Fruit fly (Drosophila melanogaster) whole organism, embryonic: ENCODE results near the gene sima.

Experiments used
- Adf1 ChIP-seq: fragments of 200-800 bp; sonication (Bioruptor generic); IDR thresholded peaks from 2 replicates; pipeline ENCODE4 v1.3.6; 2022; ENCODE audit warnings: missing biosample characterization, missing genetic modification characterization
- Bteb2 ChIP-seq: fragments of 200-800 bp; sonication (Bioruptor generic); optimal IDR thresholded peaks from 2 replicates; lab custom pipeline; 2016; ENCODE audit warnings: missing biosample characterization, missing genetic modification characterization
- CG1024 ChIP-seq: fragments of 200-800 bp; sonication (Bioruptor generic); IDR thresholded peaks from 2 replicates; pipeline ENCODE4 v1.3.6; 2022; ENCODE audit warnings: missing biosample characterization, missing genetic modification characterization
- CG13123 ChIP-seq: fragments of 200-800 bp; sonication (Bioruptor generic); optimal IDR thresholded peaks from 2 replicates; lab custom pipeline; 2016; ENCODE audit warnings: missing biosample characterization, missing genetic modification characterization
- CG13287 ChIP-seq: fragments of 200-800 bp; sonication (Bioruptor generic); IDR thresholded peaks from 2 replicates; pipeline ENCODE4 v1.3.6; 2022; ENCODE audit warnings: missing biosample characterization, missing genetic modification characterization; ENCODE audit not compliant: partially characterized antibody
- CG14441 ChIP-seq: fragments of 200-800 bp; sonication (Bioruptor generic); IDR thresholded peaks from 2 replicates; pipeline ENCODE4 v1.3.6; 2022; ENCODE audit warnings: missing biosample characterization, missing genetic modification characterization
- CG32532 ChIP-seq: fragments of 200-800 bp; sonication (Bioruptor generic); IDR thresholded peaks from 2 replicates; pipeline ENCODE4 v1.3.6; 2022; ENCODE audit warnings: missing biosample characterization, missing genetic modification characterization
- CG32772 ChIP-seq: fragments of 200-800 bp; sonication (Bioruptor generic); IDR thresholded peaks from 2 replicates; pipeline ENCODE4 v1.3.6; 2022; ENCODE audit warnings: missing biosample characterization, missing genetic modification characterization
- CG34422 ChIP-seq: fragments of 200-800 bp; sonication (Bioruptor generic); IDR thresholded peaks from 3 replicates; pipeline ENCODE4 v1.3.6; 2022; ENCODE audit warnings: missing biosample characterization, missing genetic modification characterization
- CG3847 ChIP-seq: fragments of 200-800 bp; sonication (Bioruptor generic); IDR thresholded peaks from 2 replicates; pipeline ENCODE4 v1.3.6; 2022; ENCODE audit warnings: missing biosample characterization, missing genetic modification characterization
- CG6765 ChIP-seq: fragments of 200-800 bp; sonication (Bioruptor generic); optimal IDR thresholded peaks from 3 replicates; lab custom pipeline; 2017; ENCODE audit warnings: missing biosample characterization, mild to moderate bottlenecking, missing genetic modification characterization
- CG6813 ChIP-seq: fragments of 200-800 bp; sonication (Bioruptor generic); optimal IDR thresholded peaks from 2 replicates; lab custom pipeline; 2017; ENCODE audit warnings: missing biosample characterization, missing genetic modification characterization, mild to moderate bottlenecking, moderate library complexity, missing genetic modification reagents
- CG8924 ChIP-seq: fragments of 200-800 bp; optimal IDR thresholded peaks from 3 replicates; lab custom pipeline; 2019; ENCODE audit warnings: missing biosample characterization, mild to moderate bottlenecking, missing genetic modification characterization, moderate library complexity
- D19B ChIP-seq: fragments of 200-800 bp; sonication (Bioruptor generic); optimal IDR thresholded peaks from 2 replicates; lab custom pipeline; 2017; ENCODE audit warnings: missing biosample characterization, mild to moderate bottlenecking, missing genetic modification characterization
- Dip3 ChIP-seq: fragments of 200-800 bp; sonication (Bioruptor generic); optimal IDR thresholded peaks from 3 replicates; lab custom pipeline; 2016; ENCODE audit warnings: missing biosample characterization, missing genetic modification characterization
- Doc2 ChIP-seq: fragments of 200-800 bp; sonication (Bioruptor generic); IDR thresholded peaks from 2 replicates; pipeline ENCODE4 v1.3.6; 2022; ENCODE audit warnings: missing biosample characterization, missing genetic modification characterization
- Hr78 ChIP-seq, 2 experiments: fragments of 200-800 bp in 1 of 2; fragments of >200 bp in 1 of 2; sonication (Bioruptor generic) in 1 of 2; optimal IDR thresholded peaks; 2 replicates each; lab custom pipeline; 2017 to 2019; ENCODE audit warnings: missing biosample characterization in 2 of 2, missing genetic modification characterization in 2 of 2, mild to moderate bottlenecking in 1 of 2, moderate library complexity in 1 of 2
- Lhr ChIP-seq: fragments of 200-800 bp; sonication (Bioruptor generic); optimal IDR thresholded peaks from 3 replicates; lab custom pipeline; 2017; ENCODE audit warnings: mild to moderate bottlenecking, missing biosample characterization, missing genetic modification reagents, missing genetic modification characterization
- MESR4 ChIP-seq: fragments of 200-800 bp; sonication (Bioruptor generic); optimal IDR thresholded peaks from 2 replicates; lab custom pipeline; 2018; ENCODE audit warnings: missing biosample characterization, mild to moderate bottlenecking, missing genetic modification characterization, moderate library complexity
- Med ChIP-seq: fragments of 200-800 bp; sonication (Bioruptor generic); peaks from one replicate; lab custom pipeline; 2016; ENCODE audit warnings: missing biosample characterization, missing genetic modification characterization, mild to moderate bottlenecking, inconsistent platforms, moderate library complexity
- NC2β ChIP-seq: fragments of 200-800 bp; sonication (Bioruptor generic); optimal IDR thresholded peaks from 2 replicates; lab custom pipeline; 2016; ENCODE audit warnings: missing biosample characterization, missing genetic modification characterization
- Neu2 ChIP-seq: fragments of 200-800 bp; sonication (Bioruptor generic); optimal IDR thresholded peaks from 3 replicates; lab custom pipeline; 2016; ENCODE audit warnings: missing biosample characterization, missing genetic modification characterization, borderline replicate concordance
- Nf-YA ChIP-seq: fragments of 200-800 bp; sonication (Bioruptor generic); IDR thresholded peaks from 2 replicates; pipeline ENCODE4 v1.3.6; 2022; ENCODE audit warnings: missing biosample characterization, missing genetic modification characterization
- Optix ChIP-seq: fragments of 200-800 bp; sonication (Bioruptor generic); IDR thresholded peaks from 3 replicates; pipeline ENCODE4 v1.3.6; 2022; ENCODE audit warnings: missing biosample characterization, missing genetic modification characterization
- Ravus ChIP-seq: fragments of 200-800 bp; sonication (Bioruptor generic); IDR thresholded peaks from 2 replicates; pipeline ENCODE4 v1.3.6; 2022; ENCODE audit warnings: missing biosample characterization, missing genetic modification characterization
- Scr ChIP-seq: fragments of 200-800 bp; sonication (Bioruptor generic); IDR thresholded peaks from 2 replicates; pipeline ENCODE4 v1.3.6; 2022; ENCODE audit warnings: missing biosample characterization, missing genetic modification characterization; ENCODE audit not compliant: partially characterized antibody
- Side ChIP-seq: fragments of 200-800 bp; sonication (Bioruptor generic); optimal IDR thresholded peaks from 2 replicates; lab custom pipeline; 2016; ENCODE audit warnings: missing biosample characterization, missing genetic modification characterization
- Sox102F ChIP-seq: fragments of 200-800 bp; sonication (Bioruptor generic); optimal IDR thresholded peaks from 2 replicates; lab custom pipeline; 2018; ENCODE audit warnings: missing biosample characterization, mild to moderate bottlenecking, missing genetic modification characterization, moderate library complexity
- Ssrp ChIP-seq: fragments of 200-800 bp; sonication (Bioruptor generic); optimal IDR thresholded peaks from 2 replicates; lab custom pipeline; 2018; ENCODE audit warnings: missing biosample characterization, mild to moderate bottlenecking, missing genetic modification characterization, moderate library complexity
- Usf ChIP-seq: fragments of 200-800 bp; sonication (Bioruptor generic); optimal IDR thresholded peaks from 2 replicates; lab custom pipeline; 2017; ENCODE audit warnings: missing genotype, missing biosample characterization, missing genetic modification characterization
- ab ChIP-seq: fragments of 200-800 bp; sonication (Bioruptor generic); optimal IDR thresholded peaks from 2 replicates; lab custom pipeline; 2016; ENCODE audit warnings: missing biosample characterization, missing genetic modification characterization
- ato ChIP-seq: fragments of 200-800 bp; sonication (Bioruptor generic); IDR thresholded peaks from 2 replicates; pipeline ENCODE4 v1.3.6; 2022; ENCODE audit warnings: missing biosample characterization, missing genetic modification characterization; ENCODE audit not compliant: partially characterized antibody
- az2 ChIP-seq: fragments of 200-800 bp; sonication (Bioruptor generic); optimal IDR thresholded peaks from 3 replicates; lab custom pipeline; 2016; ENCODE audit warnings: missing biosample characterization, missing genetic modification characterization
- bbx ChIP-seq: fragments of 200-800 bp; sonication (Bioruptor generic); IDR thresholded peaks from 2 replicates; pipeline ENCODE4 v1.3.6; 2022; ENCODE audit warnings: missing biosample characterization, missing genetic modification characterization; ENCODE audit not compliant: partially characterized antibody
- bcd ChIP-seq: fragments of 200-800 bp; sonication (Bioruptor generic); optimal IDR thresholded peaks from 2 replicates; lab custom pipeline; 2017; ENCODE audit warnings: missing biosample characterization, mild to moderate bottlenecking, missing genetic modification characterization
- chm ChIP-seq: fragments of 200-800 bp; sonication (Bioruptor generic); IDR thresholded peaks from 2 replicates; pipeline ENCODE4 v1.3.6; 2022; ENCODE audit warnings: missing biosample characterization, missing genetic modification characterization
- fd3F ChIP-seq: fragments of 200-800 bp; sonication (Bioruptor generic); optimal IDR thresholded peaks from 2 replicates; lab custom pipeline; 2018; ENCODE audit warnings: missing biosample characterization, mild to moderate bottlenecking, missing genetic modification characterization, moderate library complexity
- hbn ChIP-seq: fragments of 200-800 bp; sonication (Bioruptor generic); IDR thresholded peaks from 2 replicates; pipeline ENCODE4 v1.3.6; 2022; ENCODE audit warnings: missing biosample characterization, missing genetic modification characterization; ENCODE audit not compliant: partially characterized antibody
- jing ChIP-seq: fragments of 200-800 bp; sonication (Bioruptor generic); optimal IDR thresholded peaks from 2 replicates; lab custom pipeline; 2018; ENCODE audit warnings: missing biosample characterization, mild to moderate bottlenecking, missing genetic modification characterization
- lbe ChIP-seq: fragments of 200-800 bp; sonication (Bioruptor generic); optimal IDR thresholded peaks from 2 replicates; lab custom pipeline; 2016; ENCODE audit warnings: missing biosample characterization, mild to moderate bottlenecking, missing genetic modification characterization
- lola ChIP-seq, 3 experiments: fragments of >200 bp in 2 of 3; fragments of 200-800 bp in 1 of 3; sonication (Bioruptor generic) in 1 of 3; optimal IDR thresholded peaks; 2 replicates each; lab custom pipeline; 2017 to 2019; ENCODE audit warnings: missing biosample characterization in 3 of 3, missing genetic modification characterization in 3 of 3, mild to moderate bottlenecking in 1 of 3, moderate library complexity in 1 of 3
- nom ChIP-seq: fragments of 200-800 bp; sonication (Bioruptor generic); optimal IDR thresholded peaks from 2 replicates; lab custom pipeline; 2017; ENCODE audit warnings: missing biosample characterization, missing genetic modification characterization, mild to moderate bottlenecking, moderate library complexity, missing genetic modification reagents
- pfk ChIP-seq: fragments of 200-800 bp; sonication (Bioruptor generic); optimal IDR thresholded peaks from 2 replicates; lab custom pipeline; 2018; ENCODE audit warnings: missing biosample characterization, mild to moderate bottlenecking, missing genetic modification characterization, moderate library complexity
- pita ChIP-seq: fragments of 200-800 bp; sonication (Bioruptor generic); optimal IDR thresholded peaks from 2 replicates; lab custom pipeline; 2017; ENCODE audit warnings: missing biosample characterization, mild to moderate bottlenecking, missing genetic modification characterization
- row ChIP-seq: fragments of 200-800 bp; sonication (Bioruptor generic); IDR thresholded peaks from 3 replicates; pipeline ENCODE4 v1.3.6; 2022; ENCODE audit warnings: missing biosample characterization, missing genetic modification characterization
- sens ChIP-seq: fragments of 200-800 bp; sonication (Bioruptor generic); peaks from one replicate; lab custom pipeline; 2016; ENCODE audit warnings: missing biosample characterization, missing genetic modification characterization
- sna ChIP-seq: fragments of 200-800 bp; sonication (Bioruptor generic); IDR thresholded peaks from 2 replicates; pipeline ENCODE4 v1.3.6; 2022; ENCODE audit warnings: missing biosample characterization, missing genetic modification characterization; ENCODE audit not compliant: partially characterized antibody
- sqz ChIP-seq: fragments of 200-800 bp; sonication (Bioruptor generic); optimal IDR thresholded peaks from 3 replicates; lab custom pipeline; 2018; ENCODE audit warnings: missing biosample characterization, mild to moderate bottlenecking, missing genetic modification characterization
- z ChIP-seq: fragments of 200-800 bp; sonication (Bioruptor generic); IDR thresholded peaks from 3 replicates; pipeline ENCODE4 v1.3.6; 2022; ENCODE audit warnings: missing biosample characterization, missing genetic modification characterization
- zen ChIP-seq: fragments of 200-800 bp; sonication (Bioruptor generic); optimal IDR thresholded peaks from 3 replicates; lab custom pipeline; 2018; ENCODE audit warnings: missing biosample characterization, mild to moderate bottlenecking, missing genetic modification characterization, moderate library complexity

The sima gene

DNA sequence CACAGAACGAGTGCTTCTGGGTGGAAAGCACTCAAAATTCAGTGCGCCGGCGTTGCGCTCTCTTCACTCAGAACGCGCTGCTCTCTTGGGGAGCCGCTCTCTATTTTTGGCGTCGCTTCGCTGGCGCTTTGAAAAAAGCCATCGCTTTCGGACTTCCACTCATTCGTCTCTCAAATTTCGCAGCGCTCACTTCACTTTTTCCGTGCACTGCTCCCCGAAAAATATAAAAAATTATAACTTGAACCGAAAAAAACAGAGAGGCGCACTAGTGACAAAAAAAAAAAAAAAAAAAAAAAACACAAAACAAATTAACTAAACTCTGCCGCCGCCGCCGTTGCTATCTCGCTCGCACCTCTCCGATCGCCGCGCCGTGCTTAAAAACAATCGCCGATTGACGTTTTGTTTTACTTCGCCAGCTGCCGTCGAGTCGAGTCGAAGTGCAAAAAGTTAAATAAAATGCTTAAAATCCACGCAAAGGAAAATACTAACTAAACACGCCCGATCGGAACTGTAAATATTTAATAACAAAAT, 41.3 kb downstream of the sima start (continued):
- TF ChIP-seq CG32532 (GFP tag; lab: Robert Waterston, UW): peak; percentile 41; the same call in 1 of the 2 replicates
- TF ChIP-seq bcd (GFP tag; lab: Kevin White, UChicago): no peak
- TF ChIP-seq CG13123 (GFP tag; lab: Kevin White, UChicago): no peak
- peak; percentile 14 for TF ChIP-seq lbe
- TF ChIP-seq row: no peak
- peak; percentile 60 for TF ChIP-seq hbn (GFP tag; lab: Robert Waterston, UW)
- TF ChIP-seq Neu2: no peak
- TF ChIP-seq Ravus: no peak
- no peak for TF ChIP-seq Hr78 (GFP tag; optimal IDR thresholded peaks at IDR 0.05; lab: Kevin White, UChicago)
- TF ChIP-seq Adf1 (GFP tag; lab: Robert Waterston, UW): peak; percentile 80
- TF ChIP-seq Usf (GFP tag; lab: Kevin White, UChicago): no peak
- TF ChIP-seq Optix (GFP tag; lab: Robert Waterston, UW): no peak
- TF ChIP-seq Nf-YA: no peak
- no peak for TF ChIP-seq Ssrp (tag; lab: Kevin White, UChicago)
- TF ChIP-seq zen (tag; lab: Kevin White, UChicago): no peak
- no peak for TF ChIP-seq CG6765 (GFP tag; lab: Kevin White, UChicago)
- TF ChIP-seq CG34422 (GFP tag; lab: Robert Waterston, UW): no peak
- TF ChIP-seq CG32772 (GFP tag; lab: Robert Waterston, UW): peak; percentile 74
- TF ChIP-seq fd3F (GFP tag; lab: Kevin White, UChicago): no peak
- TF ChIP-seq az2 (GFP tag; lab: Kevin White, UChicago): no peak
- TF ChIP-seq pfk (GFP tag; lab: Kevin White, UChicago): no peak
- no peak for TF ChIP-seq lola (GFP tag; optimal IDR thresholded peaks at IDR 0.05; lab: Kevin White, UChicago)
- no peak for TF ChIP-seq Sox102F
- TF ChIP-seq jing (GFP tag; lab: Kevin White, UChicago): no peak
- TF ChIP-seq CG13287 (GFP tag; lab: Robert Waterston, UW): peak; percentile 76
- TF ChIP-seq CG14441 (GFP tag; lab: Robert Waterston, UW): 0 out of 2 replicates have a peak, but pooled peaks have one; percentile 17
- peak; percentile 63 for TF ChIP-seq sqz
- peak; percentile 34; the same call in 1 of the 2 replicates for TF ChIP-seq Scr (GFP tag; lab: Robert Waterston, UW)
- TF ChIP-seq Side (GFP tag; lab: Kevin White, UChicago): peak; percentile 22
- TF ChIP-seq nom (GFP tag; lab: Kevin White, UChicago): peak; percentile 58
- no peak for TF ChIP-seq pita (GFP tag; lab: Kevin White, UChicago)
- TF ChIP-seq D19B (GFP tag; lab: Kevin White, UChicago): no peak
- no peak for TF ChIP-seq CG8924 (tag; lab: Kevin White, UChicago)
- no peak for TF ChIP-seq Bteb2
- TF ChIP-seq Med (GFP tag; lab: Kevin White, UChicago): peak; percentile 58
- no peak for TF ChIP-seq NC2β (GFP tag; lab: Kevin White, UChicago)
- TF ChIP-seq MESR4 (GFP tag; lab: Kevin White, UChicago): no peak
- no peak for TF ChIP-seq ab
- TF ChIP-seq CG3847: no peak
- no peak for TF ChIP-seq Doc2
- TF ChIP-seq Dip3 (GFP tag; lab: Kevin White, UChicago): no peak
- no peak for TF ChIP-seq CG1024
- no peak for TF ChIP-seq sens (GFP tag; lab: Kevin White, UChicago)
- peak; percentile 99 for TF ChIP-seq z
- TF ChIP-seq CG6813 (GFP tag; lab: Kevin White, UChicago): no peak
- TF ChIP-seq Lhr (GFP tag; lab: Kevin White, UChicago): no peak
- peak; percentile 76; the same call in 1 of the 2 replicates for TF ChIP-seq chm
- peak; percentile 36; the same call in 1 of the 2 replicates for TF ChIP-seq ato (GFP tag; lab: Robert Waterston, UW)
- peak; percentile 72 for TF ChIP-seq sna (GFP tag; lab: Robert Waterston, UW)
- TF ChIP-seq bbx: peak; percentile 67; the same call in 1 of the 2 replicates
